Worm (Caenorhabditis elegans) whole organism, young adult: ENCODE data around the gene idpp-8.
"Not testable (repeated sequence)": the region's sequence is repeated elsewhere in the genome, so short reads cannot be mapped to it uniquely, and the experiment has no call there.

Experiments
- C06A6.2 ChIP-seq: fragments of 200-800 bp; sonication (Bioruptor generic); conservative IDR thresholded peaks from 2 replicates; pipeline ENCODE4 v1.3.6; 2022; ENCODE audit warnings: missing genetic modification characterization, missing compliant biosample characterization
- attf-5 ChIP-seq: fragments of 200-800 bp; sonication (Bioruptor generic); optimal IDR thresholded peaks from 2 replicates; lab custom pipeline; 2018; ENCODE audit warnings: mild to moderate bottlenecking, missing genetic modification characterization, missing compliant biosample characterization
- bed-2 ChIP-seq: fragments of 200-800 bp; sonication (Bioruptor generic); IDR thresholded peaks from 2 replicates; pipeline ENCODE4 v1.3.6; 2022; ENCODE audit warnings: missing genetic modification reagents, missing genetic modification characterization, missing compliant biosample characterization
- cebp-2 ChIP-seq: fragments of 200-800 bp; sonication (Bioruptor generic); IDR thresholded peaks from 2 replicates; pipeline ENCODE4 v1.3.6; 2022; ENCODE audit warnings: missing genetic modification characterization, missing compliant biosample characterization
- ceh-40 ChIP-seq: fragments of 200-800 bp; sonication (Bioruptor generic); IDR thresholded peaks from 2 replicates; pipeline ENCODE4 v1.3.6; 2022; ENCODE audit warnings: missing genetic modification characterization, missing compliant biosample characterization
- ceh-79 ChIP-seq: sonication (generic microtip); optimal IDR thresholded peaks from 2 replicates; lab custom pipeline; 2017; ENCODE audit warnings: mild to moderate bottlenecking, missing genetic modification characterization, missing compliant biosample characterization
- dox-1 ChIP-seq: fragments of 200-800 bp; sonication (Bioruptor generic); IDR thresholded peaks from 2 replicates; pipeline ENCODE4 v1.3.6; 2022; ENCODE audit warnings: missing genetic modification reagents, missing genetic modification characterization, missing compliant biosample characterization
- nfya-2 ChIP-seq: fragments of 200-800 bp; sonication (Bioruptor generic); IDR thresholded peaks from 2 replicates; pipeline ENCODE4 v1.3.6; 2022; ENCODE audit warnings: missing genetic modification reagents, missing genetic modification characterization, missing compliant biosample characterization
- unc-130 ChIP-seq: sonication (generic microtip); optimal IDR thresholded peaks from 2 replicates; lab custom pipeline; 2016; ENCODE audit warnings: missing genetic modification reagents, missing genetic modification characterization, missing compliant biosample characterization
- unc-62 ChIP-seq: fragments of 150-350 bp; optimal IDR thresholded peaks from 2 replicates; lab custom pipeline; 2014; ENCODE audit warnings: missing biosample characterization, missing genetic modification reagents, missing genetic modification characterization
- ztf-3 ChIP-seq: fragments of 200-800 bp; sonication (Bioruptor generic); optimal IDR thresholded peaks from 2 replicates; lab custom pipeline; 2018; ENCODE audit warnings: mild to moderate bottlenecking, missing genetic modification characterization, missing compliant biosample characterization

- not testable (repeated sequence) for TF ChIP-seq C06A6.2; ztf-3; ceh-79 (tag; lab: Kevin White, UChicago); attf-5 (GFP tag; lab: Kevin White, UChicago); unc-130 (GFP tag; lab: Kevin White, UChicago); ceh-40; nfya-2 (GFP tag; lab: Robert Waterston, UW); bed-2 (GFP tag; lab: Robert Waterston, UW); unc-62 (GFP tag; lab: Kevin White, UChicago)
- TF ChIP-seq cebp-2 (GFP tag; lab: Robert Waterston, UW) (0 out of 2 replicates have a peak, but pooled peaks have one; percentile 61), dox-1 (peak; percentile 13; the same call in 1 of the 2 replicates)
Observed at ce11 chrII:10302141-10302574, 13.2 kb upstream of the idpp-8 start.
